Fruit fly (Drosophila melanogaster) S2 (cell line): ENCODE data around the gene CG18404.

Source experiments
- CG8478 ChIP-seq: fragments of >200 bp; optimal IDR thresholded peaks from 2 replicates; lab custom pipeline; 2018
- CTCF ChIP-seq, 2 experiments: fragments of >200 bp; optimal IDR thresholded peaks; 2 replicates each; lab custom pipeline; 2018

- TF ChIP-seq CTCF (optimal IDR thresholded peaks at IDR 0.05; lab: Kevin White, UChicago) (no peak), CG8478 (lab: Kevin White, UChicago) (no peak)
These were observed 35.5 kb downstream of the CG18404 start for dm6 chr3R:30288362-30289055.
